Worm (Caenorhabditis elegans) whole organism, L4 larva: ENCODE measurements around the gene F10D7.10.

Experiments used
- F26F4.8 ChIP-seq: fragments of 200-800 bp; sonication (Bioruptor generic); conservative IDR thresholded peaks from 2 replicates; pipeline ENCODE4 v1.3.6; 2022; ENCODE audit warnings: missing genetic modification characterization, missing compliant biosample characterization
- F44E2.7 ChIP-seq: fragments of 200-800 bp; sonication (Bioruptor generic); IDR thresholded peaks from 2 replicates; pipeline ENCODE4 v2.1.2; 2022; ENCODE audit warnings: missing genetic modification characterization, missing compliant biosample characterization
- R02D3.7 ChIP-seq: fragments of 150-350 bp; sonication (generic microtip); optimal IDR thresholded peaks from 3 replicates; lab custom pipeline; 2014; ENCODE audit warnings: missing biosample characterization, missing genetic modification characterization
- Y48G9A.11 ChIP-seq: fragments of 200-800 bp; sonication (Bioruptor generic); IDR thresholded peaks from 2 replicates; pipeline ENCODE4 v1.3.6; 2022; ENCODE audit warnings: missing genetic modification reagents, missing genetic modification characterization, missing compliant biosample characterization
- Y75B8A.6 ChIP-seq: fragments of 200-800 bp; sonication (Bioruptor generic); IDR thresholded peaks from 2 replicates; pipeline ENCODE4 v1.3.6; 2022; ENCODE audit warnings: missing genetic modification reagents, missing genetic modification characterization, missing compliant biosample characterization
- ZK337.2 ChIP-seq: fragments of 200-800 bp; sonication (Bioruptor generic); IDR thresholded peaks from 2 replicates; pipeline ENCODE4 v1.3.6; 2022; ENCODE audit warnings: missing genetic modification reagents, missing genetic modification characterization, missing compliant biosample characterization
- aha-1 ChIP-seq: fragments of 150-350 bp; peaks from one replicate; lab custom pipeline; 2014; ENCODE audit warnings: missing biosample characterization, missing genetic modification characterization
- aly-2 ChIP-seq: sonication (generic microtip); optimal IDR thresholded peaks from 2 replicates; lab custom pipeline; 2018; ENCODE audit warnings: missing biosample characterization, missing genetic modification characterization
- ama-1 ChIP-seq: fragments of 150-350 bp; optimal IDR thresholded peaks from 2 replicates; lab custom pipeline; 2014; ENCODE audit warnings: inconsistent platforms, mixed read lengths
- arid-1 ChIP-seq: fragments of 200-800 bp; sonication (Bioruptor generic); conservative IDR thresholded peaks from 2 replicates; pipeline ENCODE4 v1.3.6; 2022; ENCODE audit warnings: missing genetic modification reagents, missing genetic modification characterization, missing compliant biosample characterization
- attf-4 ChIP-seq: sonication (generic microtip); optimal IDR thresholded peaks from 3 replicates; lab custom pipeline; 2017; ENCODE audit warnings: missing biosample characterization, missing genetic modification characterization
- ceh-82 ChIP-seq: sonication (generic microtip); optimal IDR thresholded peaks from 2 replicates; lab custom pipeline; 2017; ENCODE audit warnings: missing biosample characterization, missing genetic modification characterization
- ces-1 ChIP-seq: fragments of 150-350 bp; sonication (generic microtip); optimal IDR thresholded peaks from 4 replicates; lab custom pipeline; 2014; ENCODE audit warnings: missing biosample characterization, missing genetic modification reagents, missing genetic modification characterization
- daf-16 ChIP-seq, 3 experiments: sonication (generic microtip); optimal IDR thresholded peaks; 2 replicates each; lab custom pipeline; 2016 to 2017; ENCODE audit warnings: missing genetic modification characterization in 3 of 3, missing genetic modification reagents in 3 of 3, mild to moderate bottlenecking in 2 of 3, missing compliant biosample characterization in 2 of 3, missing biosample characterization in 1 of 3, moderate library complexity in 1 of 3
- daf-8 ChIP-seq: fragments of 200-800 bp; sonication (Bioruptor generic); IDR thresholded peaks from 2 replicates; pipeline ENCODE4 v1.3.6; 2022; ENCODE audit warnings: missing genetic modification characterization, missing compliant biosample characterization
- dmd-6 ChIP-seq: fragments of 200-800 bp; sonication (Bioruptor generic); IDR thresholded peaks from 2 replicates; pipeline ENCODE4 v1.3.6; 2022; ENCODE audit warnings: missing genetic modification reagents, missing genetic modification characterization, missing compliant biosample characterization
- dmd-8 ChIP-seq: fragments of 200-800 bp; sonication (Bioruptor generic); IDR thresholded peaks from 2 replicates; pipeline ENCODE4 v1.3.6; 2022; ENCODE audit warnings: missing genetic modification characterization, missing compliant biosample characterization
- duxl-1 ChIP-seq: sonication (generic microtip); optimal IDR thresholded peaks from 2 replicates; lab custom pipeline; 2016; ENCODE audit warnings: mild to moderate bottlenecking, missing genetic modification characterization, moderate library complexity, missing compliant biosample characterization; ENCODE audit not compliant: poor library complexity
- dve-1 ChIP-seq: sonication (generic microtip); optimal IDR thresholded peaks from 2 replicates; lab custom pipeline; 2017; ENCODE audit warnings: antibody characterized with exemption, mild to moderate bottlenecking, missing genetic modification characterization, missing compliant biosample characterization; ENCODE audit not compliant: insufficient read depth
- fkh-10 ChIP-seq: fragments of 150-350 bp; optimal IDR thresholded peaks from 2 replicates; lab custom pipeline; 2014; ENCODE audit warnings: missing biosample characterization, missing genetic modification reagents, missing genetic modification characterization
- gei-8 ChIP-seq: fragments of 200-800 bp; sonication (Bioruptor generic); optimal IDR thresholded peaks from 2 replicates; lab custom pipeline; 2018; ENCODE audit warnings: mild to moderate bottlenecking, missing genetic modification characterization, missing compliant biosample characterization
- hif-1 ChIP-seq, 2 experiments: sonication (generic microtip); optimal IDR thresholded peaks; 2 replicates each; lab custom pipeline; 2016 to 2017; ENCODE audit warnings: missing compliant biosample characterization in 2 of 2, missing genetic modification characterization in 2 of 2, missing genetic modification reagents in 2 of 2, missing genotype in 2 of 2, mild to moderate bottlenecking in 1 of 2
- lin-13 ChIP-seq: fragments of 150-350 bp; optimal IDR thresholded peaks from 2 replicates; lab custom pipeline; 2014; ENCODE audit warnings: missing biosample characterization, missing genetic modification reagents, missing genetic modification characterization
- lsy-2 ChIP-seq, 2 experiments: fragments of 150-350 bp in 1 of 2; sonication (generic microtip) in 1 of 2; optimal IDR thresholded peaks; 2 replicates each; lab custom pipeline; 2014 to 2017; ENCODE audit warnings: missing biosample characterization in 2 of 2, missing genetic modification characterization in 2 of 2
- mdl-1 ChIP-seq, 2 experiments: fragments of 150-350 bp in 1 of 2; sonication (generic microtip) in 1 of 2; optimal IDR thresholded peaks; 2 replicates each; lab custom pipeline; 2014 to 2017; ENCODE audit warnings: missing biosample characterization in 2 of 2, missing genetic modification characterization in 2 of 2
- mes-2 ChIP-seq: sonication (generic microtip); optimal IDR thresholded peaks from 2 replicates; lab custom pipeline; 2016; ENCODE audit warnings: missing genotype, mild to moderate bottlenecking, missing genetic modification characterization, missing compliant biosample characterization; ENCODE audit not compliant: poor library complexity, severe bottlenecking
- mxl-3 ChIP-seq: fragments of 200-800 bp; sonication (Bioruptor generic); optimal IDR thresholded peaks from 2 replicates; lab custom pipeline; 2018; ENCODE audit warnings: mild to moderate bottlenecking, missing genetic modification characterization, missing compliant biosample characterization
- nhr-102 ChIP-seq: sonication (generic microtip); optimal IDR thresholded peaks from 2 replicates; lab custom pipeline; 2016; ENCODE audit warnings: mild to moderate bottlenecking, missing genetic modification characterization, moderate library complexity, missing compliant biosample characterization
- nhr-237 ChIP-seq: sonication (generic microtip); optimal IDR thresholded peaks from 2 replicates; lab custom pipeline; 2017; ENCODE audit warnings: missing biosample characterization, missing genetic modification characterization
- nhr-25 ChIP-seq: sonication (generic microtip); optimal IDR thresholded peaks from 2 replicates; lab custom pipeline; 2017; ENCODE audit warnings: missing genetic modification characterization, mild to moderate bottlenecking, missing compliant biosample characterization, antibody characterized with exemption, moderate library complexity, borderline replicate concordance; ENCODE audit not compliant: insufficient read depth
- nhr-28 ChIP-seq: fragments of 150-350 bp; optimal IDR thresholded peaks from 2 replicates; lab custom pipeline; 2014; ENCODE audit warnings: missing biosample characterization, missing genetic modification characterization
- nhr-48 ChIP-seq: sonication (generic microtip); optimal IDR thresholded peaks from 2 replicates; lab custom pipeline; 2016; ENCODE audit warnings: mild to moderate bottlenecking, missing genetic modification characterization, missing compliant biosample characterization
- nhr-77 ChIP-seq: fragments of 150-350 bp; optimal IDR thresholded peaks from 2 replicates; lab custom pipeline; 2014; ENCODE audit warnings: missing biosample characterization, missing genetic modification characterization
- pqm-1 ChIP-seq: sonication (generic microtip); optimal IDR thresholded peaks from 2 replicates; lab custom pipeline; 2017; ENCODE audit warnings: missing biosample characterization, missing genetic modification characterization
- rbr-2 ChIP-seq: sonication (generic microtip); optimal IDR thresholded peaks from 2 replicates; lab custom pipeline; 2016; ENCODE audit warnings: missing genotype, missing genetic modification characterization, missing compliant biosample characterization
- sdz-12 ChIP-seq: fragments of 200-800 bp; sonication (Bioruptor generic); optimal IDR thresholded peaks from 2 replicates; lab custom pipeline; 2018; ENCODE audit warnings: mild to moderate bottlenecking, missing genetic modification characterization, missing compliant biosample characterization
- tra-1 ChIP-seq: fragments of 200-800 bp; sonication (Bioruptor generic); IDR thresholded peaks from 2 replicates; pipeline ENCODE4 v1.3.6; 2022; ENCODE audit warnings: missing genetic modification reagents, missing genetic modification characterization, missing compliant biosample characterization
- unc-39 ChIP-seq: sonication (generic microtip); optimal IDR thresholded peaks from 2 replicates; lab custom pipeline; 2017; ENCODE audit warnings: missing biosample characterization, missing genetic modification characterization
- zag-1 ChIP-seq: fragments of 150-350 bp; optimal IDR thresholded peaks from 2 replicates; lab custom pipeline; 2014; ENCODE audit warnings: missing biosample characterization, missing genetic modification characterization
- ztf-11 ChIP-seq: fragments of 150-350 bp; optimal IDR thresholded peaks from 2 replicates; lab custom pipeline; 2014; ENCODE audit warnings: missing biosample characterization, missing genetic modification characterization

Gene F10D7.10

DNA sequence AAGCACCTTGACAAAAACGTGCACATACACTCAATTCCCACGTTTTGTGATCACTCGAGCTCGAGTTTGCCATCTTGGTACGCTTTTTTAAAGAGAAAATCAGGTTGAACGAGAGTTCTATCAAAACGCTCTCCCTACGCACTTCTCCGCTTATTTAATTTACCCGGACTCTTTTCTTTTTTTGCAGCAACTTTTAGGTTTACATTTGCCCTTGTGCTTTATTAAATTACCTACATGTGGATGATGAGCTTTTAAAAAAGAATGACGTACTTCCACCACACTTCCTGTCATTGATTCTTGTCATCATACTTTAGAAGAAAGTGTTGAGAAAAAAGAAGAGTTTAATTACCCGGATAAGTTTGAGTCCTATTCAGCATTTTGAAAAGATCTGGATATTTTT, 27.5 kb downstream of the F10D7.10 start (continued):
- TF ChIP-seq mes-2 (tag; lab: Kevin White, UChicago) (no peak), hif-1 (tag; optimal IDR thresholded peaks at IDR 0.05; lab: Kevin White, UChicago) (no peak), fkh-10 (peak; percentile 48), rbr-2 (no peak), nhr-237 (tag; lab: Kevin White, UChicago) (no peak), F44E2.7 (no peak), ces-1 (GFP tag; lab: Kevin White, UChicago) (peak; percentile 78), ceh-82 (tag; lab: Kevin White, UChicago) (no peak), pqm-1 (no peak), dmd-8 (no peak), mxl-3 (GFP tag; lab: Kevin White, UChicago) (no peak), zag-1 (tag; lab: Kevin White, UChicago) (no peak), lin-13 (GFP tag; lab: Kevin White, UChicago) (no peak)

DNA sequence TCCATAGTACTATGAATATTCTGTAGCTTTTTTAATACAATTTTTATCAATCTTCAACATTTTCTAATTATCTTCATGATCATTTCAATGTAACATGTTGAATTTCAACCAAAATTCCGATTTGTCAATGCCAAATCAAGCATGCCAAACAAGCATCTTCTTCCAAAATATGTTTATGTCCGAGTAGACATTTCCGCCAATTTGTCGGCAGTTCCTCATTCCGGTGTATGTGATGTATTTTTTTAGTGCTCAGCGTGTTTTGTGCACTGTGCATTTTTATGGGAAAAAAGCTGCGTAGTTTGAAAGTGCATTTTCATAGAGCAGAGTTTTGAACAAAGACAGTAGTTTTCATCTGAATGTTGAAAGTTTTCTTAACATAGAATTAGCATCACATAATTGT, 30.2 kb downstream of the F10D7.10 start:
- TF ChIP-seq aha-1 (tag; lab: Kevin White, UChicago), result peak; percentile 90
- TF ChIP-seq aly-2 (tag; lab: Kevin White, UChicago), result no peak

DNA sequence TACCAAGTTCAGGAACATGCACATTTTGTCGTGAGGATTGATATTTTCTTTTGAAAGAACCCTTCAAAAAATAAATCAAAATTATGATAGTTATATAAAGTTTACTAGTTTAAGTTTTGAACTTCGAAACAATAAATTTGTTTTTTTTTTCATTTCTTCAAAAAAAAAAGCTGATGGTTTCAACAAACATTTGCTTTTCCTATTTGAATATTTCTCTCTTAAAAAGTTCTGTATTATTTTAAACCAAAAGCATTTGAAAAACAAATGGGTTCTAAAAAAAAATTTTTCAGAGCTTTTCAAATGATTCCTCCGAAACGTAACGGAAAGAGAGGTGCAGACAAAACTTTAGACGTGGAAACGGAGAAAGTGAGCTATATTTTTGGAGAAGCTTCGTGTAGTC, 39.1 kb downstream of the F10D7.10 start, which contains the start of gene C53C11.1:
TSS of gene C53C11.1 (plus strand) at position 301 of the 400 bp plus-strand sequence.
- no peak for TF ChIP-seq nhr-25
- TF ChIP-seq unc-39 (tag; lab: Kevin White, UChicago), result no peak
- no peak for TF ChIP-seq gei-8 (GFP tag; lab: Kevin White, UChicago)

DNA sequence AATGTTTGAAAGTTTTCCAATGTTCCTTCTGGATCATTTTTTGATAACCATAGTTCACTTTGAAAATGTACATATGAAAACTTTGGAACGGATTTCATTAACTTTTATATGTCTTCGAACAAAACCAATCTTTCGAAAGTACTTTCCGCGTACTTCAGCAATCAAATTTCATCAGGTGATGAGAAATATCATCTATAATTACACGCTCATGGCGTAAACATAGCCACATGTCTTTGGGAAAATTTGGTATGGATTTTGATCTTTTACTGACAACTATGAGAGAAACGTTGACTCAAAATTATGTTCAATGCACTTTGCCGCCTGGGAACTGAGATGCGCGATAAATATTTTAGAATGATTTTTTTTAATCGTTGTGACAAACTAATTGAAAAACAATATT, 40.6 kb downstream of the F10D7.10 start:
- no peak for TF ChIP-seq dmd-8
- TF ChIP-seq mdl-1 (tag; optimal IDR thresholded peaks at IDR 0.05; lab: Kevin White, UChicago), result no peak
- no peak for TF ChIP-seq sdz-12 (GFP tag; lab: Kevin White, UChicago)
- no peak for TF ChIP-seq Y75B8A.6
- no peak for TF ChIP-seq nhr-237 (tag; lab: Kevin White, UChicago)
- TF ChIP-seq Y48G9A.11, result no peak
- TF ChIP-seq arid-1 (GFP tag; lab: Robert Waterston, UW), result no peak

DNA sequence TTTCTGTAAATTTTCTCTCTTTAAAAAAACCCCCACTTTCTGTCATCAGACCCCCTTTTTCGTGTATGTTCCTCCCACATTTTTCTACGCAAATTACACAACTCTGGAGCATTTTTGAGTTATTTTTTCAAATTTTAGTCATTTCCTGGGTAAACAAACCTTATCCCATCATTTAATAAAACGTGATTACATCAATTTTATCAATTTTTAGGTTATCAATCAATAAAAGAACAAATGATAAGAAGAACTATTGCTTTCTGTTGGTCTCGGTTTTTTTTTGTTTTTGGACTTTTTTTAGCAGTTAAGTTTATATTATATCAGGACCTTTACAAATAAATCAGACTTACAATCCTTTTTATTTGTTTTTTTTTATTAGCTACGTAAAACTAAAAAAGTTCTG, 43.2 kb downstream of the F10D7.10 start, which contains the start of gene C53C11.2:
TSS of gene C53C11.2 (plus strand) at position 284 of the 400 bp plus-strand sequence.
- TF ChIP-seq pqm-1 (peak; percentile 69), dve-1 (tag; lab: Kevin White, UChicago) (peak; percentile 23), daf-16 (GFP tag; optimal IDR thresholded peaks at IDR 0.05; lab: Kevin White, UChicago) (no peak), daf-16 (tag; optimal IDR thresholded peaks at IDR 0.05; lab: Kevin White, UChicago) (peak; percentile 79), nhr-28 (peak; percentile 24), nhr-102 (tag; lab: Kevin White, UChicago) (no peak)

ce11 chrX:17333752-17334151, 45.8 kb downstream of the F10D7.10 start, which contains the start of gene C53C11.5:
TSS of gene C53C11.5 (plus strand) at chrX:17334052.
- TF ChIP-seq R02D3.7 (tag; lab: Kevin White, UChicago), result no peak
- no peak for TF ChIP-seq ztf-11 (tag; lab: Kevin White, UChicago)
- TF ChIP-seq dmd-8, result no peak
- TF ChIP-seq tra-1 (GFP tag; lab: Robert Waterston, UW), result no peak
- TF ChIP-seq dmd-6 (GFP tag; lab: Robert Waterston, UW), result no peak
- TF ChIP-seq lsy-2 (tag; optimal IDR thresholded peaks at IDR 0.05; lab: Kevin White, UChicago), result no peak
- no peak for TF ChIP-seq duxl-1 (tag; lab: Kevin White, UChicago)
- TF ChIP-seq ama-1 (lab: Kevin White, UChicago), result no peak
- TF ChIP-seq attf-4, result no peak
- TF ChIP-seq F26F4.8 (GFP tag; lab: Robert Waterston, UW), result no peak
- TF ChIP-seq nhr-77 (tag; lab: Kevin White, UChicago), result no peak
- TF ChIP-seq rbr-2, result no peak
- no peak for TF ChIP-seq nhr-48 (tag; lab: Kevin White, UChicago)
- TF ChIP-seq daf-8 (GFP tag; lab: Robert Waterston, UW), result no peak
- no peak for TF ChIP-seq ZK337.2 (GFP tag; lab: Robert Waterston, UW)
- TF ChIP-seq, all 104 proteins: peak for 0
